Fruit fly (Drosophila melanogaster) Kc167 (cell line): ENCODE data around the gene eIF3f1.

Experiments
- Myc ChIP-seq: fragments of >200 bp; optimal IDR thresholded peaks from 2 replicates; lab custom pipeline; 2017; ENCODE audit warnings: missing external identifiers
- Sin3A ChIP-seq: fragments of >200 bp; optimal IDR thresholded peaks from 2 replicates; lab custom pipeline; 2018; ENCODE audit warnings: missing external identifiers
- h ChIP-seq: fragments of >200 bp; optimal IDR thresholded peaks from 3 replicates; lab custom pipeline; 2018; ENCODE audit warnings: missing external identifiers
- insv ChIP-seq: fragments of >200 bp; optimal IDR thresholded peaks from 3 replicates; lab custom pipeline; 2018; ENCODE audit warnings: missing external identifiers
- psq ChIP-seq: fragments of >200 bp; optimal IDR thresholded peaks from 2 replicates; lab custom pipeline; 2017; ENCODE audit warnings: missing external identifiers
- ttk ChIP-seq: sonication (Bioruptor generic); optimal IDR thresholded peaks from 2 replicates; lab custom pipeline; 2017; ENCODE audit warnings: missing external identifiers

Gene eIF3f1

DNA sequence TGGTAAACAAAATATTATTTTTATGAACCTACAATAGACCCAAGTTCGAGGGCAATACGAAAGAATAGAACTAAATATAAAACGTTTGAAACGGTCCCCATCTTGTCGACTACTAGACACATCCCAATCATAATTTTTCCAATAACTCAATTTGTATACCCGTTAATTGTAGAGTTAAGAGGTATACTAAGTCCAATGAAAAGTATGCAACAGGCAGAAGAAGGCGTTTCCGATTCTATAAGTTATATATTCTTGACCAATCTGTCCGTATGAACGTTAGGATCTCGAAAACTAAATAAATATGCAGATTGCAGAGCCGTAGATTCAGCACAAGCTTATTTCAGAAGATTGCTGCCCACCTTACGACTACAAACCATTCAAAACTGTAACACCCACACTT lies 23.5 kb downstream of the eIF3f1 start, which contains the start of gene CG33927:
Gene CG33927, minus strand, starts transcription at position 101 of the 400 bp plus-strand sequence.
- TF ChIP-seq h (lab: Kevin White, UChicago), result no peak
- no peak for TF ChIP-seq ttk (lab: Kevin White, UChicago)
- TF ChIP-seq insv (lab: Kevin White, UChicago), result no peak
- no peak for TF ChIP-seq Sin3A (lab: Kevin White, UChicago)
- no peak for TF ChIP-seq psq
- no peak for TF ChIP-seq Myc (lab: Kevin White, UChicago)

- TF ChIP-seq ttk (lab: Kevin White, UChicago), result no peak
- no peak for TF ChIP-seq Myc (lab: Kevin White, UChicago)
- TF ChIP-seq h (lab: Kevin White, UChicago), result no peak
- no peak for TF ChIP-seq insv (lab: Kevin White, UChicago)
- no peak for TF ChIP-seq psq
- TF ChIP-seq Sin3A (lab: Kevin White, UChicago), result no peak
These were observed 26.8 kb downstream of the eIF3f1 start for dm6 chr3R:4687207-4687606.

DNA sequence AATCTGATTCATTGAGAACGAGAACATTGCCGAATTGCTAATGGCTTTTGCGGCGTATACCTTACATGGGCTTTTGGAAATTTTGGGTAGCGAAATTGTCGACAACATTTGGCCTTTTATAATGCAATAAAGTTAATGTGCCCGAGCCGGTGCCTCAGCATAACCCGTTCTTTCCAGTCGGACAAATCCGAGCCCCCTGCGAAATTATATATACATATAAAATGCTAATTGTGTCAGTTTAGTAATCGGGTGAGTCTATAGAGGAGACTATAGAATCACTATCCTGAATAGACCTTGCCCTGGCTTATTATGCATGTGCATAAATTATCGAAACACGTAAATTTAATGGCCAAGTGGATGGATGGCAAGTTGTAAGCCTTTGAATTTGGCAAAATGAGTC lies 35.6 kb downstream of the eIF3f1 start:
- TF ChIP-seq h (lab: Kevin White, UChicago) (no peak), Sin3A (lab: Kevin White, UChicago) (no peak), insv (lab: Kevin White, UChicago) (no peak), psq (no peak), Myc (lab: Kevin White, UChicago) (no peak), ttk (lab: Kevin White, UChicago) (no peak)

DNA sequence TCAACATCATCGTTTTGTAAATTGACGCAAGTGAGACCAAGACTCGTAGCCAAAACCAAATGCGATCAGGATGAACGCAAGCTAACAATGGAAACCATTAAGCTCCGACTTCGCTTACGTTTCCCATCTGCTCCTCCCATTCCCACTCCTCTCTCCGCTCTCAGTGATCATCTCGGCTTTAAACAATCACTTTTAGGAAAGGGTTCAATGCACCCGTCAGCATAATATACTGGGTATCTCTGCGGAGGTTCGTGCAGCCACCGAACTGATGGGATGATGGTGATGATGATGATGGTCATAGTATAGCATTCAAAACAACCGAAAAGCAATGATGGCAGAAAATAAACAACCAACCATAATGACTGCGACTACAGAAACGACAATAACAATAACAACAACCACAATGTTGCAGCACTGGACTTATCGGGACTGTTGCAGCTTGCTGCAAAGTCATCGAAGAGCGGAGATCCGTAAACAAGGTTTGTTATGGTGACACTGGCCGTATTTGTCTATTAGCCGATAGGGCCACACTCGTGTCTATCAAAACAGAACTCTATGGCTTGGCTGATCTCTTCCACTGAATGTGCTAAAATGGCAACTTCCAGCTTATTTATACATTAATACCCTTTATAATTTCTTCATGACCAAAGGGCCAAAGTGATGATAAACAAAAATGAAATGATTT lies 36.9 kb downstream of the eIF3f1 start:
- no peak for TF ChIP-seq insv (lab: Kevin White, UChicago)
- no peak for TF ChIP-seq Myc (lab: Kevin White, UChicago)
- TF ChIP-seq ttk (lab: Kevin White, UChicago), result no peak
- TF ChIP-seq h (lab: Kevin White, UChicago), result no peak
- no peak for TF ChIP-seq Sin3A (lab: Kevin White, UChicago)
- no peak for TF ChIP-seq psq

dm6 chr3R:4667399-4668201 lies 46.4 kb downstream of the eIF3f1 start:
- TF ChIP-seq ttk (lab: Kevin White, UChicago), result no peak
- no peak for TF ChIP-seq Myc (lab: Kevin White, UChicago)
- TF ChIP-seq h (lab: Kevin White, UChicago), result no peak
- TF ChIP-seq Sin3A (lab: Kevin White, UChicago), result no peak
- TF ChIP-seq psq, result no peak

dm6 chr3R:4666014-4666652 lies 47.8 kb downstream of the eIF3f1 start:
- TF ChIP-seq Sin3A (lab: Kevin White, UChicago) (no peak), ttk (lab: Kevin White, UChicago) (no peak), psq (no peak), h (lab: Kevin White, UChicago) (no peak), Myc (lab: Kevin White, UChicago) (no peak), insv (lab: Kevin White, UChicago) (no peak)

dm6 chr3R:4664947-4665346 lies 49.0 kb downstream of the eIF3f1 start:
- TF ChIP-seq psq (no peak), Myc (lab: Kevin White, UChicago) (no peak), ttk (lab: Kevin White, UChicago) (no peak), insv (lab: Kevin White, UChicago) (no peak), h (lab: Kevin White, UChicago) (no peak), Sin3A (lab: Kevin White, UChicago) (no peak)

DNA sequence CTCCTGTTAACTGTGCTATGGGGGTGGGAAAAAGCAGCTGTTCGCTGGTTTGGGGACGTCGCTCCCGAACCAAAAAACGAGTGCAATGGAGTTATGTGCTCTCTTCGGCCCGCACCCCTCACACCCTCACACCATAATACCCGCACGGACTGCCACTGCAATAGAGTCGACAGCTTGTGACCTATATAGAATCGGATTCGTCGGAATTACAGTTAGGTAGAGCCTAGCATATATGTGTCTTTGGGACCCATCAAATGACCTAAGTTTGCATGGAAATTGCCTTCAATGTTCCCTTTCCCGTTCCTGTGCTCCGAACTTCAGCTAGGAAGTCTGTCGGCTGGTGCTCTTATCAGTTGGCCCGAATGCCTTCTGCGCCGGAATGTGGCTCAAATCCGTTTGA lies 49.8 kb downstream of the eIF3f1 start:
- TF ChIP-seq insv (lab: Kevin White, UChicago) (no peak), ttk (lab: Kevin White, UChicago) (no peak), Sin3A (lab: Kevin White, UChicago) (no peak), Myc (lab: Kevin White, UChicago) (no peak), psq (no peak), h (lab: Kevin White, UChicago) (no peak)

DNA sequence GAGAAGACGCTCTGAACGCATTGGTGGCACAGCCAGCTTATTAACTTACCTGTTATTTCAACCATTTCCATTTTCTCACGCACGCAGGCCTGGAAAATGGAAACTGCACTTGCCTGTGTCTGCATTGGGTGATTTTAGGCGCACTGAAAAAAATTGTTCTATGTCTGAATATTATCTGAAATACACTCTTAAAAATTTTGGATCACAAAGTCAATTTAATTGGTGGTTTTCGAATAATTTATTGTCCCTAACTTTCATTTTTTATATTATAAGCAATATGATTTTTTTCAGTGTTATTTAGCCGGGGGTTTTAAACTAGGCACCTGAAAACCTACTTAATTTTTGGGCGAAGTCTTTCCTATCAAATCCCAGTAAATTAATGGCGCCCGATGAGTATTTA lies 50.9 kb downstream of the eIF3f1 start:
- TF ChIP-seq psq (no peak), Sin3A (lab: Kevin White, UChicago) (no peak), insv (lab: Kevin White, UChicago) (no peak)
